Worm (Caenorhabditis elegans) whole organism, L4 larva: ENCODE measurements around the gene F54F7.2.

ENCODE experiments used
- aha-1 ChIP-seq: fragments of 150-350 bp; peaks from one replicate; lab custom pipeline; 2014; ENCODE audit warnings: missing biosample characterization, missing genetic modification characterization
- ceh-32 ChIP-seq: sonication (generic microtip); optimal IDR thresholded peaks from 2 replicates; lab custom pipeline; 2016; ENCODE audit warnings: mild to moderate bottlenecking, missing genetic modification characterization, missing compliant biosample characterization; ENCODE audit not compliant: poor library complexity
- ces-1 ChIP-seq: fragments of 150-350 bp; sonication (generic microtip); optimal IDR thresholded peaks from 4 replicates; lab custom pipeline; 2014; ENCODE audit warnings: missing biosample characterization, missing genetic modification reagents, missing genetic modification characterization
- cey-2 ChIP-seq: sonication (generic microtip); optimal IDR thresholded peaks from 3 replicates; lab custom pipeline; 2017; ENCODE audit warnings: missing genetic modification characterization, mild to moderate bottlenecking, missing compliant biosample characterization, antibody characterized with exemption, borderline replicate concordance; ENCODE audit not compliant: insufficient read depth
- daf-16 ChIP-seq, 3 experiments: sonication (generic microtip); optimal IDR thresholded peaks; 2 replicates each; lab custom pipeline; 2016 to 2017; ENCODE audit warnings: missing genetic modification characterization in 3 of 3, missing genetic modification reagents in 3 of 3, mild to moderate bottlenecking in 2 of 3, missing compliant biosample characterization in 2 of 3, missing biosample characterization in 1 of 3, moderate library complexity in 1 of 3
- dmd-6 ChIP-seq: fragments of 200-800 bp; sonication (Bioruptor generic); IDR thresholded peaks from 2 replicates; pipeline ENCODE4 v1.3.6; 2022; ENCODE audit warnings: missing genetic modification reagents, missing genetic modification characterization, missing compliant biosample characterization
- dmd-8 ChIP-seq: fragments of 200-800 bp; sonication (Bioruptor generic); IDR thresholded peaks from 2 replicates; pipeline ENCODE4 v1.3.6; 2022; ENCODE audit warnings: missing genetic modification characterization, missing compliant biosample characterization
- dmd-9 ChIP-seq: fragments of 200-800 bp; sonication (Bioruptor generic); IDR thresholded peaks from 2 replicates; pipeline ENCODE4 v1.3.6; 2022; ENCODE audit warnings: missing genetic modification reagents, missing genetic modification characterization, missing compliant biosample characterization
- egl-43 ChIP-seq: fragments of 200-800 bp; sonication (Bioruptor generic); IDR thresholded peaks from 2 replicates; pipeline ENCODE4 v1.3.6; 2022; ENCODE audit warnings: missing genetic modification reagents, missing genetic modification characterization, missing compliant biosample characterization
- hlh-11 ChIP-seq: fragments of 200-800 bp; sonication (Bioruptor generic); optimal IDR thresholded peaks from 2 replicates; lab custom pipeline; 2018; ENCODE audit warnings: mild to moderate bottlenecking, missing genetic modification characterization, missing compliant biosample characterization
- lin-38 ChIP-seq: fragments of 200-800 bp; sonication (Bioruptor generic); IDR thresholded peaks from 2 replicates; pipeline ENCODE4 v1.3.6; 2022; ENCODE audit warnings: missing genetic modification reagents, missing genetic modification characterization, missing compliant biosample characterization
- lir-3 ChIP-seq: sonication (generic microtip); optimal IDR thresholded peaks from 2 replicates; lab custom pipeline; 2016; ENCODE audit warnings: mild to moderate bottlenecking, missing genetic modification characterization, missing compliant biosample characterization
- nhr-237 ChIP-seq: sonication (generic microtip); optimal IDR thresholded peaks from 2 replicates; lab custom pipeline; 2017; ENCODE audit warnings: missing biosample characterization, missing genetic modification characterization
- nhr-25 ChIP-seq: sonication (generic microtip); optimal IDR thresholded peaks from 2 replicates; lab custom pipeline; 2017; ENCODE audit warnings: missing genetic modification characterization, mild to moderate bottlenecking, missing compliant biosample characterization, antibody characterized with exemption, moderate library complexity, borderline replicate concordance; ENCODE audit not compliant: insufficient read depth
- nhr-28 ChIP-seq: fragments of 150-350 bp; optimal IDR thresholded peaks from 2 replicates; lab custom pipeline; 2014; ENCODE audit warnings: missing biosample characterization, missing genetic modification characterization
- sdz-12 ChIP-seq: fragments of 200-800 bp; sonication (Bioruptor generic); optimal IDR thresholded peaks from 2 replicates; lab custom pipeline; 2018; ENCODE audit warnings: mild to moderate bottlenecking, missing genetic modification characterization, missing compliant biosample characterization
- set-16 ChIP-seq: fragments of 200-800 bp; sonication (Bioruptor generic); IDR thresholded peaks from 2 replicates; pipeline ENCODE4 v1.3.6; 2022; ENCODE audit warnings: missing genetic modification reagents, missing genetic modification characterization, missing compliant biosample characterization
- snpc-4 ChIP-seq: fragments of 150-350 bp; optimal IDR thresholded peaks from 2 replicates; lab custom pipeline; 2014; ENCODE audit warnings: missing biosample characterization, missing genetic modification characterization
- spr-1 ChIP-seq: sonication (generic microtip); optimal IDR thresholded peaks from 2 replicates; lab custom pipeline; 2016; ENCODE audit warnings: mild to moderate bottlenecking, missing genetic modification characterization, missing compliant biosample characterization
- unc-39 ChIP-seq: sonication (generic microtip); optimal IDR thresholded peaks from 2 replicates; lab custom pipeline; 2017; ENCODE audit warnings: missing biosample characterization, missing genetic modification characterization
- unc-62 ChIP-seq, 3 experiments: fragments of 150-350 bp in 1 of 3; sonication (generic microtip); optimal IDR thresholded peaks in 2 of 3; peaks in 1 of 3; 1 replicate in 1 of 3; 2 replicates in 2 of 3; lab custom pipeline; 2014 to 2017; ENCODE audit warnings: missing biosample characterization in 3 of 3, missing genetic modification characterization in 3 of 3, missing genetic modification reagents in 3 of 3, missing genotype in 1 of 3
- zag-1 ChIP-seq: fragments of 150-350 bp; optimal IDR thresholded peaks from 2 replicates; lab custom pipeline; 2014; ENCODE audit warnings: missing biosample characterization, missing genetic modification characterization

F54F7.2 gene

ce11 chrX:11798057-11798555, 45.4 kb upstream of the F54F7.2 start, which contains the start of gene rsd-3 (continued):
- TF ChIP-seq sdz-12 (GFP tag; lab: Kevin White, UChicago) (no peak), unc-62 (GFP tag; optimal IDR thresholded peaks at IDR 0.05 in 1 of 2; lab: Kevin White, UChicago) (peak in 1 of 2 experiments; percentile 87), unc-62 (tag; optimal IDR thresholded peaks at IDR 0.05; lab: Kevin White, UChicago) (no peak), nhr-25 (no peak), lir-3 (tag; lab: Kevin White, UChicago) (no peak), unc-39 (tag; lab: Kevin White, UChicago) (no peak), dmd-9 (GFP tag; lab: Robert Waterston, UW) (no peak)

- TF ChIP-seq daf-16 (GFP tag; optimal IDR thresholded peaks at IDR 0.05; lab: Kevin White, UChicago) = no peak
- peak; percentile 55 for TF ChIP-seq daf-16 (tag; optimal IDR thresholded peaks at IDR 0.05; lab: Kevin White, UChicago)
- TF ChIP-seq ceh-32 (tag; lab: Kevin White, UChicago) = no peak
- peak; percentile 6 for TF ChIP-seq nhr-28
Measured at ce11 chrX:11804057-11804456, 39.4 kb upstream of the F54F7.2 start, which contains the start of gene C34E11.4. Gene C34E11.4 (plus strand): TSS chrX:11804210.

- TF ChIP-seq snpc-4 (no peak), unc-62 (GFP tag; optimal IDR thresholded peaks at IDR 0.05 in 1 of 2; lab: Kevin White, UChicago) (peak in 1 of 2 experiments; percentile 79), unc-62 (tag; optimal IDR thresholded peaks at IDR 0.05; lab: Kevin White, UChicago) (no peak), lin-38 (GFP tag; lab: Robert Waterston, UW) (no peak), dmd-8 (GFP tag; lab: Robert Waterston, UW) (no peak), zag-1 (no peak), egl-43 (GFP tag; lab: Robert Waterston, UW) (0 out of 2 replicates have a peak, but pooled peaks have one; percentile 26), dmd-6 (GFP tag; lab: Robert Waterston, UW) (no peak), set-16 (GFP tag; lab: Robert Waterston, UW) (peak; percentile 53)
Measured at ce11 chrX:11806175-11806853, 37.1 kb upstream of the F54F7.2 start.

ce11 chrX:11814667-11815066, 28.8 kb upstream of the F54F7.2 start, which contains the start of gene C34E11.2:
Gene C34E11.2 (minus strand): TSS chrX:11814750.
- TF ChIP-seq nhr-237 (tag; lab: Kevin White, UChicago) (no peak), set-16 (GFP tag; lab: Robert Waterston, UW) (peak; percentile 87), egl-43 (GFP tag; lab: Robert Waterston, UW) (0 out of 2 replicates have a peak, but pooled peaks have one; percentile 44)
- TF ChIP-seq, all 104 proteins: peak for 2

- TF ChIP-seq unc-39 (tag; lab: Kevin White, UChicago) (no peak), aha-1 (tag; lab: Kevin White, UChicago) (peak; percentile 92)
Measured at ce11 chrX:11816825-11817224, 26.6 kb upstream of the F54F7.2 start.

ce11 chrX:11818711-11819110, 24.8 kb upstream of the F54F7.2 start:
- TF ChIP-seq cey-2 (tag; lab: Kevin White, UChicago) (no peak), daf-16 (GFP tag; optimal IDR thresholded peaks at IDR 0.05; lab: Kevin White, UChicago) (peak in 1 of 2 experiments; percentile 41), daf-16 (tag; optimal IDR thresholded peaks at IDR 0.05; lab: Kevin White, UChicago) (no peak), spr-1 (tag; lab: Kevin White, UChicago) (no peak)

ce11 chrX:11821159-11821720, 22.2 kb upstream of the F54F7.2 start:
- no peak for TF ChIP-seq ces-1
- peak; percentile 19 for TF ChIP-seq hlh-11 (tag; lab: Kevin White, UChicago)
- no peak for TF ChIP-seq spr-1 (tag; lab: Kevin White, UChicago)
- peak in 1 of 2 experiments; percentile 94 for TF ChIP-seq unc-62 (GFP tag; optimal IDR thresholded peaks at IDR 0.05 in 1 of 2; lab: Kevin White, UChicago)
- no peak for TF ChIP-seq unc-62 (tag; optimal IDR thresholded peaks at IDR 0.05; lab: Kevin White, UChicago)
- TF ChIP-seq aha-1 (tag; lab: Kevin White, UChicago) = peak; percentile 90
- TF ChIP-seq, all 104 proteins: peak for 3
